Worm (Caenorhabditis elegans) whole organism, L4 larva: ENCODE data around the gene M7.12.

Experiments
- F26F4.8 ChIP-seq: fragments of 200-800 bp; sonication (Bioruptor generic); conservative IDR thresholded peaks from 2 replicates; pipeline ENCODE4 v1.3.6; 2022; ENCODE audit warnings: missing genetic modification characterization, missing compliant biosample characterization
- T26A8.4 ChIP-seq: fragments of 200-800 bp; sonication (Bioruptor generic); IDR thresholded peaks from 2 replicates; pipeline ENCODE4 v1.3.6; 2022; ENCODE audit warnings: missing genetic modification characterization, missing compliant biosample characterization
- Y105C5A.15 ChIP-seq: fragments of 200-800 bp; sonication (Bioruptor generic); IDR thresholded peaks from 2 replicates; pipeline ENCODE4 v1.3.6; 2022; ENCODE audit warnings: missing genetic modification characterization, missing compliant biosample characterization
- Y48G9A.11 ChIP-seq: fragments of 200-800 bp; sonication (Bioruptor generic); IDR thresholded peaks from 2 replicates; pipeline ENCODE4 v1.3.6; 2022; ENCODE audit warnings: missing genetic modification reagents, missing genetic modification characterization, missing compliant biosample characterization
- Y5F2A.4 ChIP-seq: fragments of 200-800 bp; sonication (Bioruptor generic); optimal IDR thresholded peaks from 2 replicates; lab custom pipeline; 2018; ENCODE audit warnings: mild to moderate bottlenecking, missing genetic modification characterization, missing compliant biosample characterization
- ZK546.5 ChIP-seq, 2 experiments: sonication (generic microtip); optimal IDR thresholded peaks; 2 replicates each; lab custom pipeline; 2017; ENCODE audit warnings: missing biosample characterization in 2 of 2, missing genetic modification characterization in 2 of 2
- aha-1 ChIP-seq: fragments of 150-350 bp; peaks from one replicate; lab custom pipeline; 2014; ENCODE audit warnings: missing biosample characterization, missing genetic modification characterization
- ama-1 ChIP-seq: fragments of 150-350 bp; optimal IDR thresholded peaks from 2 replicates; lab custom pipeline; 2014; ENCODE audit warnings: inconsistent platforms, mixed read lengths
- arid-1 ChIP-seq: fragments of 200-800 bp; sonication (Bioruptor generic); conservative IDR thresholded peaks from 2 replicates; pipeline ENCODE4 v1.3.6; 2022; ENCODE audit warnings: missing genetic modification reagents, missing genetic modification characterization, missing compliant biosample characterization
- ceh-32 ChIP-seq: sonication (generic microtip); optimal IDR thresholded peaks from 2 replicates; lab custom pipeline; 2016; ENCODE audit warnings: mild to moderate bottlenecking, missing genetic modification characterization, missing compliant biosample characterization; ENCODE audit not compliant: poor library complexity
- ceh-82 ChIP-seq: sonication (generic microtip); optimal IDR thresholded peaks from 2 replicates; lab custom pipeline; 2017; ENCODE audit warnings: missing biosample characterization, missing genetic modification characterization
- ces-1 ChIP-seq: fragments of 150-350 bp; sonication (generic microtip); optimal IDR thresholded peaks from 4 replicates; lab custom pipeline; 2014; ENCODE audit warnings: missing biosample characterization, missing genetic modification reagents, missing genetic modification characterization
- cey-2 ChIP-seq: sonication (generic microtip); optimal IDR thresholded peaks from 3 replicates; lab custom pipeline; 2017; ENCODE audit warnings: missing genetic modification characterization, mild to moderate bottlenecking, missing compliant biosample characterization, antibody characterized with exemption, borderline replicate concordance; ENCODE audit not compliant: insufficient read depth
- daf-19 ChIP-seq: fragments of 200-800 bp; sonication (Bioruptor generic); conservative IDR thresholded peaks from 2 replicates; pipeline ENCODE4 v1.3.6; 2022; ENCODE audit warnings: missing genetic modification characterization, missing compliant biosample characterization
- dpl-1 ChIP-seq: fragments of 150-350 bp; optimal IDR thresholded peaks from 2 replicates; lab custom pipeline; 2014; ENCODE audit warnings: missing biosample characterization, missing genetic modification reagents, missing genetic modification characterization
- egl-43 ChIP-seq: fragments of 200-800 bp; sonication (Bioruptor generic); IDR thresholded peaks from 2 replicates; pipeline ENCODE4 v1.3.6; 2022; ENCODE audit warnings: missing genetic modification reagents, missing genetic modification characterization, missing compliant biosample characterization
- hif-1 ChIP-seq, 2 experiments: sonication (generic microtip); optimal IDR thresholded peaks; 2 replicates each; lab custom pipeline; 2016 to 2017; ENCODE audit warnings: missing compliant biosample characterization in 2 of 2, missing genetic modification characterization in 2 of 2, missing genetic modification reagents in 2 of 2, missing genotype in 2 of 2, mild to moderate bottlenecking in 1 of 2
- hlh-11 ChIP-seq: fragments of 200-800 bp; sonication (Bioruptor generic); optimal IDR thresholded peaks from 2 replicates; lab custom pipeline; 2018; ENCODE audit warnings: mild to moderate bottlenecking, missing genetic modification characterization, missing compliant biosample characterization
- hlh-30 ChIP-seq: sonication (generic microtip); optimal IDR thresholded peaks from 2 replicates; lab custom pipeline; 2017; ENCODE audit warnings: antibody characterized with exemption, mild to moderate bottlenecking, missing genetic modification characterization, missing compliant biosample characterization; ENCODE audit not compliant: insufficient read depth
- hmg-1.1 ChIP-seq: fragments of 200-800 bp; sonication (Bioruptor generic); IDR thresholded peaks from 2 replicates; pipeline ENCODE4 v1.3.6; 2022; ENCODE audit warnings: missing genetic modification reagents, missing genetic modification characterization, missing compliant biosample characterization
- jun-1 ChIP-seq: fragments of 150-350 bp; optimal IDR thresholded peaks from 2 replicates; lab custom pipeline; 2014; ENCODE audit warnings: missing biosample characterization, missing genetic modification reagents, missing genetic modification characterization
- lin-1 ChIP-seq: fragments of 200-800 bp; sonication (Bioruptor generic); IDR thresholded peaks from 2 replicates; pipeline ENCODE4 v1.3.6; 2022; ENCODE audit warnings: missing genetic modification reagents, missing genetic modification characterization, missing compliant biosample characterization
- lin-13 ChIP-seq: fragments of 150-350 bp; optimal IDR thresholded peaks from 2 replicates; lab custom pipeline; 2014; ENCODE audit warnings: missing biosample characterization, missing genetic modification reagents, missing genetic modification characterization
- lin-15B ChIP-seq: fragments of 150-350 bp; sonication (generic microtip); optimal IDR thresholded peaks from 3 replicates; lab custom pipeline; 2014; ENCODE audit warnings: missing biosample characterization, missing genetic modification characterization
- lin-39 ChIP-seq: fragments of 150-350 bp; optimal IDR thresholded peaks from 2 replicates; lab custom pipeline; 2014; ENCODE audit warnings: missing biosample characterization, missing genetic modification reagents, missing genetic modification characterization
- madf-5 ChIP-seq, 2 experiments: fragments of 200-800 bp; sonication (Bioruptor generic); IDR thresholded peaks; 2 replicates each; pipeline ENCODE4 v1.3.6; 2022; ENCODE audit warnings: missing compliant biosample characterization in 2 of 2, missing genetic modification characterization in 2 of 2
- mxl-2 ChIP-seq: fragments of 200-800 bp; sonication (Bioruptor generic); conservative IDR thresholded peaks from 2 replicates; pipeline ENCODE4 v1.3.6; 2022; ENCODE audit warnings: missing genetic modification reagents, missing genetic modification characterization, missing compliant biosample characterization
- nhr-10 ChIP-seq: fragments of 150-350 bp; optimal IDR thresholded peaks from 2 replicates; lab custom pipeline; 2014; ENCODE audit warnings: missing biosample characterization, missing genetic modification characterization
- nhr-111 ChIP-seq: fragments of 200-800 bp; sonication (Bioruptor generic); optimal IDR thresholded peaks from 2 replicates; lab custom pipeline; 2018; ENCODE audit warnings: mild to moderate bottlenecking, missing genetic modification characterization, missing compliant biosample characterization
- nhr-76 ChIP-seq: fragments of 150-350 bp; optimal IDR thresholded peaks from 2 replicates; lab custom pipeline; 2014; ENCODE audit warnings: missing biosample characterization, missing genetic modification characterization
- php-3 ChIP-seq: fragments of 200-800 bp; sonication (Bioruptor generic); IDR thresholded peaks from 2 replicates; pipeline ENCODE4 v1.3.6; 2022; ENCODE audit warnings: missing genetic modification reagents, missing genetic modification characterization, missing compliant biosample characterization
- sdz-12 ChIP-seq: fragments of 200-800 bp; sonication (Bioruptor generic); optimal IDR thresholded peaks from 2 replicates; lab custom pipeline; 2018; ENCODE audit warnings: mild to moderate bottlenecking, missing genetic modification characterization, missing compliant biosample characterization
- set-16 ChIP-seq: fragments of 200-800 bp; sonication (Bioruptor generic); IDR thresholded peaks from 2 replicates; pipeline ENCODE4 v1.3.6; 2022; ENCODE audit warnings: missing genetic modification reagents, missing genetic modification characterization, missing compliant biosample characterization
- tra-1 ChIP-seq: fragments of 200-800 bp; sonication (Bioruptor generic); IDR thresholded peaks from 2 replicates; pipeline ENCODE4 v1.3.6; 2022; ENCODE audit warnings: missing genetic modification reagents, missing genetic modification characterization, missing compliant biosample characterization
- unc-39 ChIP-seq: sonication (generic microtip); optimal IDR thresholded peaks from 2 replicates; lab custom pipeline; 2017; ENCODE audit warnings: missing biosample characterization, missing genetic modification characterization
- unc-62 ChIP-seq, 3 experiments: fragments of 150-350 bp in 1 of 3; sonication (generic microtip); optimal IDR thresholded peaks in 2 of 3; peaks in 1 of 3; 1 replicate in 1 of 3; 2 replicates in 2 of 3; lab custom pipeline; 2014 to 2017; ENCODE audit warnings: missing biosample characterization in 3 of 3, missing genetic modification characterization in 3 of 3, missing genetic modification reagents in 3 of 3, missing genotype in 1 of 3
- zfp-3 ChIP-seq: fragments of 200-800 bp; sonication (Bioruptor generic); conservative IDR thresholded peaks from 2 replicates; pipeline ENCODE4 v1.3.6; 2022; ENCODE audit warnings: missing genetic modification reagents, missing genetic modification characterization, missing compliant biosample characterization
- ztf-7 ChIP-seq: fragments of 150-350 bp; optimal IDR thresholded peaks from 2 replicates; lab custom pipeline; 2014; ENCODE audit warnings: missing biosample characterization, missing genetic modification characterization

M7.12 gene

ce11 chrIV:11105724-11106123, 7.9 kb upstream of the M7.12 start, which contains the start of gene srlf-24:
Gene srlf-24 (minus strand): TSS chrIV:11105824.
- TF ChIP-seq ces-1 (GFP tag; lab: Kevin White, UChicago) (no peak), tra-1 (GFP tag; lab: Robert Waterston, UW) (no peak), hif-1 (tag; optimal IDR thresholded peaks at IDR 0.05; lab: Kevin White, UChicago) (no peak), lin-13 (no peak), unc-39 (tag; lab: Kevin White, UChicago) (no peak), hlh-30 (tag; lab: Kevin White, UChicago) (no peak), nhr-76 (no peak), arid-1 (no peak), php-3 (GFP tag; lab: Robert Waterston, UW) (no peak), nhr-10 (tag; lab: Kevin White, UChicago) (no peak), ceh-82 (tag; lab: Kevin White, UChicago) (no peak), ZK546.5 (tag; optimal IDR thresholded peaks at IDR 0.05; lab: Kevin White, UChicago) (no peak), lin-1 (no peak), jun-1 (tag; lab: Kevin White, UChicago) (no peak), cey-2 (no peak), zfp-3 (GFP tag; lab: Robert Waterston, UW) (no peak), hmg-1.1 (GFP tag; lab: Robert Waterston, UW) (no peak), ama-1 (lab: Kevin White, UChicago) (no peak)
- TF ChIP-seq, all 104 proteins: peak for 0

- TF ChIP-seq set-16 (GFP tag; lab: Robert Waterston, UW) (no peak), zfp-3 (GFP tag; lab: Robert Waterston, UW) (no peak), unc-62 (GFP tag; optimal IDR thresholded peaks at IDR 0.05 in 1 of 2; lab: Kevin White, UChicago) (peak in 1 of 2 experiments; percentile 85), unc-62 (tag; optimal IDR thresholded peaks at IDR 0.05; lab: Kevin White, UChicago) (no peak), aha-1 (no peak)
Measured at ce11 chrIV:11103501-11103900, 5.7 kb upstream of the M7.12 start.

- TF ChIP-seq mxl-2 (GFP tag; lab: Robert Waterston, UW): no peak
- no peak for TF ChIP-seq ceh-32
- TF ChIP-seq egl-43: no peak
- no peak for TF ChIP-seq madf-5 (GFP tag; IDR thresholded peaks at IDR 0.05; lab: Robert Waterston, UW)
- TF ChIP-seq Y48G9A.11: no peak
- no peak for TF ChIP-seq ama-1 (lab: Kevin White, UChicago)
- TF ChIP-seq Y5F2A.4 (GFP tag; lab: Kevin White, UChicago): no peak
- TF ChIP-seq lin-15B: no peak
- TF ChIP-seq ztf-7 (tag; lab: Kevin White, UChicago): no peak
- no peak for TF ChIP-seq daf-19 (GFP tag; lab: Robert Waterston, UW)
- no peak for TF ChIP-seq tra-1 (GFP tag; lab: Robert Waterston, UW)
- TF ChIP-seq nhr-111 (GFP tag; lab: Kevin White, UChicago): no peak
- TF ChIP-seq unc-39 (tag; lab: Kevin White, UChicago): no peak
Measured at ce11 chrIV:11102608-11103007, 4.8 kb upstream of the M7.12 start, which contains the start of gene srlf-17. Gene srlf-17 (minus strand): TSS chrIV:11102708.

- TF ChIP-seq lin-1: no peak
- no peak for TF ChIP-seq T26A8.4
- TF ChIP-seq mxl-2 (GFP tag; lab: Robert Waterston, UW): no peak
- no peak for TF ChIP-seq sdz-12 (GFP tag; lab: Kevin White, UChicago)
- no peak for TF ChIP-seq daf-19 (GFP tag; lab: Robert Waterston, UW)
- no peak for TF ChIP-seq lin-39 (tag; lab: Kevin White, UChicago)
- TF ChIP-seq F26F4.8: no peak
- no peak for TF ChIP-seq Y105C5A.15 (GFP tag; lab: Robert Waterston, UW)
- no peak for TF ChIP-seq dpl-1 (GFP tag; lab: Kevin White, UChicago)
- no peak for TF ChIP-seq hlh-11 (tag; lab: Kevin White, UChicago)
Measured at ce11 chrIV:11101383-11101782, 3.6 kb upstream of the M7.12 start, which contains the start of gene srlf-18. Gene srlf-18 (minus strand): TSS chrIV:11101483.
